Worm (Caenorhabditis elegans) whole organism, midembryonic: Measurements from ENCODE around the gene egl-47.

Experiments
- T22C8.4 ChIP-seq: fragments of 200-800 bp; sonication (Bioruptor generic); IDR thresholded peaks from 2 replicates; pipeline ENCODE4 v1.3.6; 2022; ENCODE audit warnings: missing genetic modification characterization, missing compliant biosample characterization
- cog-1 ChIP-seq: sonication (generic microtip); optimal IDR thresholded peaks from 2 replicates; lab custom pipeline; 2016; ENCODE audit warnings: missing genetic modification characterization, missing compliant biosample characterization
- flt-1 ChIP-seq: fragments of 200-800 bp; sonication (Bioruptor generic); IDR thresholded peaks from 2 replicates; pipeline ENCODE4 v1.3.6; 2022; ENCODE audit warnings: missing genetic modification characterization, missing compliant biosample characterization
- klf-2 ChIP-seq: fragments of 200-800 bp; sonication (Bioruptor generic); conservative IDR thresholded peaks from 2 replicates; pipeline ENCODE4 v1.3.6; 2022; ENCODE audit warnings: missing genetic modification reagents, missing genetic modification characterization, missing compliant biosample characterization
- med-1 ChIP-seq: sonication (generic microtip); optimal IDR thresholded peaks from 2 replicates; lab custom pipeline; 2017; ENCODE audit warnings: missing genetic modification characterization, mild to moderate bottlenecking, missing compliant biosample characterization, antibody characterized with exemption, missing genetic modification reagents; ENCODE audit not compliant: insufficient read depth
- ref-1 ChIP-seq: fragments of 200-800 bp; sonication (Bioruptor generic); conservative IDR thresholded peaks from 2 replicates; pipeline ENCODE4 v1.3.6; 2022; ENCODE audit warnings: missing genetic modification reagents, missing genetic modification characterization, missing compliant biosample characterization
- ztf-23 ChIP-seq: fragments of 200-800 bp; sonication (Bioruptor generic); IDR thresholded peaks from 2 replicates; pipeline ENCODE4 v1.3.6; 2022; ENCODE audit warnings: missing genetic modification reagents, missing genetic modification characterization, missing compliant biosample characterization
- ztf-29 ChIP-seq: fragments of 200-800 bp; sonication (Bioruptor generic); IDR thresholded peaks from 2 replicates; pipeline ENCODE4 v1.3.6; 2022; ENCODE audit warnings: missing genetic modification reagents, missing genetic modification characterization, missing compliant biosample characterization

DNA sequence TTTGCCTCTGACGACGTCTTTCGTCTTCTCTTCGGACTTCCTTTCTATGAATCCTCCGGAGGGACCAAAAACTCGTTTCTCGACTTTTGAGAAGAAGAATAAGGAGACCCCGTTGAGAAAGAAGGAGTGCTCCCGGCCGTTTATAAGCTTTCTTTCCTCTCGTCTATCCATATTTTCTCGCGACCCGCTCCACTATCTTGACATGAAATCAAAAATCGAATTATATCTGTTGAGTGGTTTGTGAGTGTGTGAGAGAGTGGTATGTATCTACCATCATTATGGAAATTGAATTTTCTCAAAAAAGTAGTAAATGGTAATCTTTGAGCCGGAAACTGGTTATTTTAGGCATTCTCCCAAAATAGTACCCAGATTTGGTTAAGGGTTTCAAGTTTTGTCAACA, 11.8 kb downstream of the egl-47 start:
- TF ChIP-seq flt-1 (no peak), ref-1 (GFP tag; lab: Robert Waterston, UW) (no peak), ztf-29 (no peak), ztf-23 (GFP tag; lab: Robert Waterston, UW) (no peak), med-1 (no peak), cog-1 (tag; lab: Kevin White, UChicago) (no peak), klf-2 (GFP tag; lab: Robert Waterston, UW) (no peak), T22C8.4 (GFP tag; lab: Robert Waterston, UW) (no peak)
